Fruit fly (Drosophila melanogaster) whole organism, pupa: Measurements from ENCODE around the gene CG4970.

Experiments used
- CG10348 ChIP-seq: fragments of 200-800 bp; sonication (Bioruptor generic); IDR thresholded peaks from 2 replicates; pipeline ENCODE4 v1.3.6; 2022; ENCODE audit warnings: missing biosample characterization, missing genetic modification characterization
- CG12605 ChIP-seq: fragments of 200-800 bp; sonication (Bioruptor generic); IDR thresholded peaks from 2 replicates; pipeline ENCODE4 v1.3.6; 2022; ENCODE audit warnings: missing biosample characterization, missing genetic modification characterization
- CG13204 ChIP-seq: fragments of 200-800 bp; sonication (Bioruptor generic); optimal IDR thresholded peaks from 2 replicates; lab custom pipeline; 2018; ENCODE audit warnings: missing biosample characterization, mild to moderate bottlenecking, missing genetic modification characterization, moderate library complexity
- CG14655 ChIP-seq: fragments of 200-800 bp; sonication (Bioruptor generic); optimal IDR thresholded peaks from 3 replicates; lab custom pipeline; 2017; ENCODE audit warnings: mild to moderate bottlenecking, missing biosample characterization, missing genetic modification reagents, missing genetic modification characterization
- CG15710 ChIP-seq: fragments of 200-800 bp; sonication (Bioruptor generic); optimal IDR thresholded peaks from 2 replicates; lab custom pipeline; 2018; ENCODE audit warnings: missing biosample characterization, mild to moderate bottlenecking, missing genetic modification characterization, moderate library complexity
- CG17806 ChIP-seq: fragments of 200-800 bp; sonication (Bioruptor generic); optimal IDR thresholded peaks from 2 replicates; lab custom pipeline; 2018; ENCODE audit warnings: missing biosample characterization, mild to moderate bottlenecking, missing genetic modification characterization, moderate library complexity
- CG32121 ChIP-seq: fragments of 200-800 bp; sonication (Bioruptor generic); IDR thresholded peaks from 2 replicates; pipeline ENCODE4 v1.3.6; 2022; ENCODE audit warnings: missing biosample characterization, missing genetic modification characterization
- CG34367 ChIP-seq: fragments of 200-800 bp; sonication (Bioruptor generic); optimal IDR thresholded peaks from 2 replicates; lab custom pipeline; 2018; ENCODE audit warnings: missing biosample characterization, mild to moderate bottlenecking, missing genetic modification characterization
- CG4496 ChIP-seq: fragments of 200-800 bp; sonication (Bioruptor generic); IDR thresholded peaks from 3 replicates; pipeline ENCODE4 v1.3.6; 2022; ENCODE audit warnings: missing biosample characterization, missing genetic modification characterization
- CG8159 ChIP-seq: fragments of 200-800 bp; sonication (Bioruptor generic); optimal IDR thresholded peaks from 3 replicates; lab custom pipeline; 2018; ENCODE audit warnings: missing biosample characterization, mild to moderate bottlenecking, missing genetic modification characterization, moderate library complexity
- CG8301 ChIP-seq: fragments of 200-800 bp; sonication (Bioruptor generic); optimal IDR thresholded peaks from 2 replicates; lab custom pipeline; 2018; ENCODE audit warnings: missing biosample characterization, mild to moderate bottlenecking, missing genetic modification characterization
- CG9948 ChIP-seq: fragments of 200-800 bp; sonication (Bioruptor generic); optimal IDR thresholded peaks from 2 replicates; lab custom pipeline; 2018; ENCODE audit warnings: missing biosample characterization, mild to moderate bottlenecking, missing genetic modification characterization, moderate library complexity
- D1 ChIP-seq: fragments of 200-800 bp; sonication (Bioruptor generic); optimal IDR thresholded peaks from 2 replicates; lab custom pipeline; 2018; ENCODE audit warnings: missing biosample characterization, mild to moderate bottlenecking, missing genetic modification characterization, moderate library complexity
- EcR ChIP-seq: fragments of 200-800 bp; sonication (Bioruptor generic); optimal IDR thresholded peaks from 3 replicates; lab custom pipeline; 2019; ENCODE audit warnings: missing biosample characterization, missing genetic modification characterization, mild to moderate bottlenecking, moderate library complexity, missing genetic modification reagents
- Ets98B ChIP-seq: fragments of 200-800 bp; sonication (Bioruptor generic); IDR thresholded peaks from 2 replicates; pipeline ENCODE4 v1.3.6; 2022; ENCODE audit warnings: missing biosample characterization, missing genetic modification characterization
- Pif1A ChIP-seq: fragments of 200-800 bp; sonication (Bioruptor generic); optimal IDR thresholded peaks from 3 replicates; lab custom pipeline; 2016; ENCODE audit warnings: missing biosample characterization, missing genetic modification characterization
- Pif1B ChIP-seq: fragments of 200-800 bp; sonication (Bioruptor generic); optimal IDR thresholded peaks from 3 replicates; lab custom pipeline; 2016; ENCODE audit warnings: missing biosample characterization, missing genetic modification characterization
- Snoo ChIP-seq: fragments of 200-800 bp; sonication (Bioruptor generic); optimal IDR thresholded peaks from 3 replicates; lab custom pipeline; 2017; ENCODE audit warnings: missing biosample characterization, mild to moderate bottlenecking, missing genetic modification characterization, inconsistent platforms
- fd96Ca ChIP-seq: fragments of 200-800 bp; sonication (Bioruptor generic); IDR thresholded peaks from 3 replicates; pipeline ENCODE4 v1.3.6; 2022; ENCODE audit warnings: missing biosample characterization, missing genetic modification characterization
- gl ChIP-seq: fragments of 200-800 bp; sonication (Bioruptor generic); optimal IDR thresholded peaks from 2 replicates; lab custom pipeline; 2018; ENCODE audit warnings: missing biosample characterization, mild to moderate bottlenecking, missing genetic modification characterization
- rn ChIP-seq: fragments of 200-800 bp; sonication (Bioruptor generic); IDR thresholded peaks from 2 replicates; pipeline ENCODE4 v1.3.6; 2022; ENCODE audit warnings: missing biosample characterization, missing genetic modification characterization

CG4970 gene

DNA sequence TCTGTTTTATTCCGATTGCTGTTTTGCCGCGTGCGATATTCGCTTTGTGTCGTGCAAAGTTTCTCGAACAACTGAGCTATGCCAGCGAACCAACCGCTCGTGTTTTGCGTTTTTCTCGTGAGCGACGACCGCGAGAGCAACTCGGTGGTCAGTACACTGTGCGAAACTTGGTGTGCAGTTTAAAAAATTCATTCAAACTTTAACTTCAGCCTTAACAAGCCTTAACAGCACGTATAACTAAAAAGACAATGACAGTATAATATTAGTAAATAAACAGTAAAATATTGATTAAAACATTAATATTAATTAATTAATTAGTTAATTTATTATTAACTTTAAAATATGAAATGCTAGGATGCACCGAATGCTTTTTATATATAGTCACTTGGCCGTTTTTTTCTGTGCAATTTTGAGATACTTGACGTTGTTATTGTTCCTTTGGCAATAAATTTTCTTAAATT lies 11.0 kb downstream of the CG4970 start, which contains the start of gene CG31705:
TSS of gene CG31705 (minus strand) at position 77 of the 461 bp plus-strand sequence.
- TF ChIP-seq CG17806 (tag; lab: Kevin White, UChicago) (peak; percentile 52), CG15710 (tag; lab: Kevin White, UChicago) (no peak), EcR (GFP tag; lab: Kevin White, UChicago) (peak; percentile 50), CG14655 (peak; percentile 86), Pif1B (GFP tag; lab: Kevin White, UChicago) (peak; percentile 27), rn (GFP tag; lab: Robert Waterston, UW) (0 out of 2 replicates have a peak, but pooled peaks have one; percentile 10), Ets98B (GFP tag; lab: Robert Waterston, UW) (peak; percentile 69), Pif1A (GFP tag; lab: Kevin White, UChicago) (peak; percentile 35), CG8301 (tag; lab: Kevin White, UChicago) (peak; percentile 60), CG12605 (GFP tag; lab: Robert Waterston, UW) (0 out of 2 replicates have a peak, but pooled peaks have one; percentile 18), gl (tag; lab: Kevin White, UChicago) (no peak), CG8159 (peak; percentile 72), CG34367 (peak; percentile 22), Snoo (tag; lab: Kevin White, UChicago) (peak; percentile 66), CG4496 (GFP tag; lab: Robert Waterston, UW) (peak; percentile 81; the same call in 2 of the 3 replicates), CG13204 (no peak), fd96Ca (GFP tag; lab: Robert Waterston, UW) (peak; percentile 63; the same call in 2 of the 3 replicates), CG32121 (peak; percentile 68), CG9948 (tag; lab: Kevin White, UChicago) (no peak), D1 (tag; lab: Kevin White, UChicago) (peak; percentile 54), CG10348 (no peak)

- TF ChIP-seq Snoo (tag; lab: Kevin White, UChicago): no peak
- TF ChIP-seq Pif1B (GFP tag; lab: Kevin White, UChicago): no peak
- no peak for TF ChIP-seq EcR (GFP tag; lab: Kevin White, UChicago)
- TF ChIP-seq CG9948 (tag; lab: Kevin White, UChicago): no peak
- TF ChIP-seq D1 (tag; lab: Kevin White, UChicago): no peak
- no peak for TF ChIP-seq CG17806 (tag; lab: Kevin White, UChicago)
- no peak for TF ChIP-seq CG4496 (GFP tag; lab: Robert Waterston, UW)
- no peak for TF ChIP-seq rn (GFP tag; lab: Robert Waterston, UW)
- TF ChIP-seq CG32121: no peak
- no peak for TF ChIP-seq CG10348
- TF ChIP-seq gl (tag; lab: Kevin White, UChicago): no peak
- TF ChIP-seq CG14655: no peak
- TF ChIP-seq Pif1A (GFP tag; lab: Kevin White, UChicago): no peak
- no peak for TF ChIP-seq CG15710 (tag; lab: Kevin White, UChicago)
- TF ChIP-seq CG8159: no peak
Observed at dm6 chr2L:11530952-11531351, 13.8 kb downstream of the CG4970 start, which contains the start of gene CG31706. CG31706 (minus strand) TSS chr2L:11531052.

dm6 chr2L:11531520-11531919 lies 14.3 kb downstream of the CG4970 start, which contains the start of gene CG34162:
CG34162 (plus strand) TSS chr2L:11531820.
- TF ChIP-seq CG13204 (no peak), CG17806 (tag; lab: Kevin White, UChicago) (no peak), CG34367 (no peak), Pif1B (GFP tag; lab: Kevin White, UChicago) (no peak)

DNA sequence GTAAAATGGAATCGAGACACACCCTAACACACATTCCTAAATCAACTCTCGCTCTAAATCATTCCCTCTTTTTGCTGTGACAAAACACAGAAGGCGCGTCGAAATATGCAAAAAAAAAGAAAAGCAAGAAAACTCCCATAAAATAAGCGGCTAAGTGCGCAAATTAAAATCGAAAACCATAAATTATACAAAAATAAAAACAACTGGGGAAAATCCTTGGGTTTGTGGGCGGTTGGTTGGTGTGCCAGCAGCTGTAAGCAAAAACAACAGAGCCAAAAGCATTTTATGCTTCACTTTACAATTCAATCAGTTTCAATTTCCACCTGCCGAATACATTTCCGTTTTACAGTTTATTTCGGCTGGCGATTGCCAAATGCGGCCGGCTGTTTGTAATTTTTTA lies 18.7 kb downstream of the CG4970 start, which contains the start of gene CG43438:
TSS of gene CG43438 (plus strand) at position 301 of the 400 bp plus-strand sequence.
- TF ChIP-seq Pif1A (GFP tag; lab: Kevin White, UChicago): no peak
- no peak for TF ChIP-seq CG9948 (tag; lab: Kevin White, UChicago)
- TF ChIP-seq CG8159: no peak
- no peak for TF ChIP-seq CG8301 (tag; lab: Kevin White, UChicago)

dm6 chr2L:11553825-11554224 lies 36.6 kb downstream of the CG4970 start:
- no peak for TF ChIP-seq CG15710 (tag; lab: Kevin White, UChicago)
- no peak for TF ChIP-seq Pif1A (GFP tag; lab: Kevin White, UChicago)
- no peak for TF ChIP-seq Snoo (tag; lab: Kevin White, UChicago)
- TF ChIP-seq CG32121: no peak
- no peak for TF ChIP-seq CG4496 (GFP tag; lab: Robert Waterston, UW)
